Worm (Caenorhabditis elegans) whole organism, late embryonic: ENCODE measurements around the gene ubc-9.

Source experiments
- C08G9.2 ChIP-seq: sonication (generic microtip); optimal IDR thresholded peaks from 2 replicates; lab custom pipeline; 2016; ENCODE audit warnings: mild to moderate bottlenecking, missing genetic modification characterization, moderate library complexity, missing compliant biosample characterization
- ceh-19 ChIP-seq: fragments of 200-800 bp; sonication (Bioruptor generic); optimal IDR thresholded peaks from 2 replicates; lab custom pipeline; 2018; ENCODE audit warnings: mild to moderate bottlenecking, missing genetic modification characterization, missing compliant biosample characterization
- ceh-6 ChIP-seq: fragments of 200-800 bp; sonication (Bioruptor generic); optimal IDR thresholded peaks from 2 replicates; lab custom pipeline; 2018; ENCODE audit warnings: mild to moderate bottlenecking, missing genetic modification characterization, missing compliant biosample characterization
- dve-1 ChIP-seq: sonication (generic microtip); optimal IDR thresholded peaks from 2 replicates; lab custom pipeline; 2017; ENCODE audit warnings: antibody characterized with exemption, mild to moderate bottlenecking, missing genetic modification characterization, missing compliant biosample characterization
- madf-2 ChIP-seq: sonication (generic microtip); optimal IDR thresholded peaks from 2 replicates; lab custom pipeline; 2017; ENCODE audit warnings: missing genetic modification characterization, missing compliant biosample characterization
- nhr-11 ChIP-seq: fragments of 150-350 bp; optimal IDR thresholded peaks from 2 replicates; lab custom pipeline; 2014; ENCODE audit warnings: missing biosample characterization, missing genetic modification characterization
- pqm-1 ChIP-seq: sonication (generic microtip); optimal IDR thresholded peaks from 2 replicates; lab custom pipeline; 2016; ENCODE audit warnings: missing genetic modification characterization, missing compliant biosample characterization
- rnt-1 ChIP-seq: sonication (generic microtip); optimal IDR thresholded peaks from 2 replicates; lab custom pipeline; 2016; ENCODE audit warnings: missing genetic modification characterization, missing compliant biosample characterization
- ttx-3 ChIP-seq: sonication (generic microtip); optimal IDR thresholded peaks from 2 replicates; lab custom pipeline; 2016; ENCODE audit warnings: missing genetic modification reagents, missing genetic modification characterization, missing compliant biosample characterization

DNA sequence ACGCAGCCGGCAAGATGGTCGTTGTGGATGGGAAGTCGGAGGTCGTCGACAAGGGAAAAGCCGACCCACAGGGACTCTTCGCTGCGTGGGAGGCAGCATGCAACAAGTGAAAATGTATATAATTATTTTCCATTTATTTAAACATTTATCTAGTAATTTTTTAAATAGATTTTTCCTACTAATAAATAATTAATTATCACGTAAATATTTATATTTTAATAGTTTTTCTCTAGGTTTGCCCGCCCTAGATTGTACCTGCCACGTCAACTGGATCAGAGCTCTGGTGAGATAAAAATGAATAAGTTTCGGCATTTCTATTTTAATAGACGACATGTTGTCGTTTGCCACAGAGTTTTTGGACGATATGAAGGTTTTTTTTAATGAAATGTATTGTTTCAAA is 2.1 kb downstream of the ubc-9 start, which contains the start of gene psr-1:
- no peak for TF ChIP-seq ceh-19
- TF ChIP-seq C08G9.2 (tag; lab: Kevin White, UChicago) = no peak
- TF ChIP-seq madf-2 (tag; lab: Kevin White, UChicago) = no peak
- no peak for TF ChIP-seq pqm-1 (tag; lab: Kevin White, UChicago)
- no peak for TF ChIP-seq nhr-11
- TF ChIP-seq ceh-6 (GFP tag; lab: Kevin White, UChicago) = no peak
- TF ChIP-seq ttx-3 (tag; lab: Kevin White, UChicago) = no peak
- TF ChIP-seq rnt-1 (tag; lab: Kevin White, UChicago) = no peak
- no peak for TF ChIP-seq dve-1 (tag; lab: Kevin White, UChicago)
